Fruit fly (Drosophila melanogaster): ENCODE data around the gene obst-F.

DNA sequence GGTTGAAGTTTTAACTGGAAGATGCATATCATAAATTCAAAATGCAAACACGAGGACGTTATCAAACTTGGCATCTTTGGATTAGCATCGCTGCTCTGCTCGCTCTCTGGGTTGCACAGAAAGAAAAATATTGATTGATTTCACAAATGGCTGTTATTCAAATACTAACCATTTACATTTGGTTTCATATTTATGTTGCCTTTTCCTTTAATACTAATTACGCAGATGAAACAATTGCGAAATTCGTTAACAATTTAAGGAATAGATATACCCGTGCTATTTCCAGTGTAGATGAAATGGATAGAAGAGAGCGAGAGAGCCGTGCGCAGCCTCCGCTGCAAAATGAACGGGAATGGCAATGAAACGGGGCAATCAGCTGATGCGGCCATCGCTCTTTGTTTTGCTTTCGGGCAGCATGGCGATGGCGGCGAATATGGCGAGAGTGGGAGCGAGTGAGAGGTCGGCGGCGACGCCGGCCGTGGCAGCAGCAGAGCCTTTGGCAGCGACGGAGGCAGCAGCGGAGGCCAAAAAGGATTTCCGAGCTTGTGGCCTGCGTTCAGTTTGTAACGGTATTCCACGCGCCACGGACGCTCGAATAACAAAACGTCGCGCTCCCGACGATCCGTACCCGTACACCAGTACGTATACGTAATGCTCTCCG lies 46.2 kb upstream of the obst-F start, which contains the start of gene rdgC:
- peak; percentile 97 for TF ChIP-seq Eip78C (GFP tag)
- peak; percentile 96 for TF ChIP-seq Gug (GFP tag; IDR thresholded peaks at IDR 0.05)
- TF ChIP-seq CG16779 (tag; optimal IDR thresholded peaks at IDR 0.05), result peak; percentile 79
- peak; percentile 88 for TF ChIP-seq Sox102F (GFP tag; optimal IDR thresholded peaks at IDR 0.05)
